Fruit fly (Drosophila melanogaster): ENCODE results near the gene poe.

The poe gene

DNA sequence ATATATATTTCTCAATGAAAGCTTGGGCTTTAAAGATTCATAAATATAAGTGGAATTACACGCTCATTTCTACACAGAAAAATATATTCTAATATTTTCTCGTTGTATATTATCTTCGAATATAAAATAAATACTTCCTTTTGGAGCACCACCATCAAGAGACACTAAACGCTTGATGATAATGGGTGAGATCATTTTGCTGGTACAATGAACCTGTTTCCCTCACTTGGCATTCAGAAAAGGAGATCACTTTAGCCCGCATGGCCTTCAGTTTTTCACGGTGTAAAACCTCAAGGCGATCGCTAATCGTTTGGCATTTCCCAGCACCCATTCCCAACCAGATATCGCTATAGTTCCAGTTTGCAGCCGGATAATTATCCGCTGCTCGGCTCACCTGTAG lies 65.4 kb downstream of the poe start (continued):
- no peak for TF ChIP-seq pan (optimal IDR thresholded peaks at IDR 0.05)
- TF ChIP-seq pan (GFP tag; optimal IDR thresholded peaks at IDR 0.05 in 1 of 2, IDR thresholded peaks at IDR 0.05 in 1 of 2) = peak in 1 of 2 experiments; percentile 12
- no peak for TF ChIP-seq Ets97D (GFP tag; optimal IDR thresholded peaks at IDR 0.05)
- peak; percentile 67 for TF ChIP-seq nom (GFP tag; optimal IDR thresholded peaks at IDR 0.05)
- TF ChIP-seq CG2202 (tag; optimal IDR thresholded peaks at IDR 0.05) = no peak
- TF ChIP-seq CG15073 (GFP tag; optimal IDR thresholded peaks at IDR 0.05) = no peak
- no peak for TF ChIP-seq CG1647 (GFP tag; optimal IDR thresholded peaks at IDR 0.05)
- TF ChIP-seq CG18599 (GFP tag; optimal IDR thresholded peaks at IDR 0.05) = peak; percentile 21
- no peak for TF ChIP-seq gsb-n (tag; optimal IDR thresholded peaks at IDR 0.05)
- TF ChIP-seq CG2678 (tag; optimal IDR thresholded peaks at IDR 0.05) = peak; percentile 20
- TF ChIP-seq Med (GFP tag) = peak; percentile 46
- TF ChIP-seq Lim3 (GFP tag; IDR thresholded peaks at IDR 0.05) = no peak
- peak; percentile 32; the same call in 1 of the 2 replicates for TF ChIP-seq CG32532 (GFP tag; IDR thresholded peaks at IDR 0.05)
- 0 out of 3 replicates have a peak, but pooled peaks have one; percentile 36 for TF ChIP-seq CG6791 (GFP tag; IDR thresholded peaks at IDR 0.05; ENCODE audit: partially characterized antibody)
- peak; percentile 11 for TF ChIP-seq CG7839 (tag; optimal IDR thresholded peaks at IDR 0.05)
- TF ChIP-seq gem (tag; optimal IDR thresholded peaks at IDR 0.05) = peak; percentile 16
